Fruit fly (Drosophila melanogaster) whole organism, embryonic: ENCODE data around the gene AlaRS.

Experiments used
- Ada2b ChIP-seq: fragments of 200-800 bp; sonication (Bioruptor generic); IDR thresholded peaks from 2 replicates; pipeline ENCODE4 v1.3.6; 2022; ENCODE audit warnings: missing biosample characterization, missing genetic modification characterization
- CG10366 ChIP-seq: fragments of 200-800 bp; sonication (Bioruptor generic); IDR thresholded peaks from 2 replicates; pipeline ENCODE4 v1.3.6; 2022; ENCODE audit warnings: missing biosample characterization, missing genetic modification characterization
- CG10543 ChIP-seq: fragments of 200-800 bp; sonication (Bioruptor generic); optimal IDR thresholded peaks from 3 replicates; lab custom pipeline; 2017; ENCODE audit warnings: missing biosample characterization, mild to moderate bottlenecking, missing genetic modification characterization, moderate library complexity
- CG11093 ChIP-seq: fragments of 200-800 bp; sonication (Bioruptor generic); IDR thresholded peaks from 3 replicates; pipeline ENCODE4 v1.3.6; 2022; ENCODE audit warnings: missing biosample characterization, missing genetic modification characterization
- CG13287 ChIP-seq: fragments of 200-800 bp; sonication (Bioruptor generic); IDR thresholded peaks from 2 replicates; pipeline ENCODE4 v1.3.6; 2022; ENCODE audit warnings: missing biosample characterization, missing genetic modification characterization; ENCODE audit not compliant: partially characterized antibody
- CG1529 ChIP-seq: fragments of 200-800 bp; sonication (Bioruptor generic); optimal IDR thresholded peaks from 3 replicates; lab custom pipeline; 2018; ENCODE audit warnings: missing biosample characterization, missing genetic modification characterization
- CG16813 ChIP-seq: fragments of 200-800 bp; sonication (Bioruptor generic); IDR thresholded peaks from 3 replicates; pipeline ENCODE4 v1.3.6; 2022; ENCODE audit warnings: missing biosample characterization, missing genetic modification characterization; ENCODE audit not compliant: partially characterized antibody
- CG17186 ChIP-seq: fragments of 200-800 bp; sonication (Bioruptor generic); optimal IDR thresholded peaks from 3 replicates; lab custom pipeline; 2017; ENCODE audit warnings: missing biosample characterization, missing genetic modification reagents, missing genetic modification characterization
- CG17359 ChIP-seq: fragments of 200-800 bp; sonication (Bioruptor generic); optimal IDR thresholded peaks from 3 replicates; lab custom pipeline; 2018; ENCODE audit warnings: missing biosample characterization, mild to moderate bottlenecking, missing genetic modification characterization, moderate library complexity
- CG18011 ChIP-seq: fragments of 200-800 bp; sonication (Bioruptor generic); optimal IDR thresholded peaks from 2 replicates; lab custom pipeline; 2017; ENCODE audit warnings: missing biosample characterization, missing genetic modification characterization, mild to moderate bottlenecking, moderate library complexity, missing genotype
- CG31365 ChIP-seq: fragments of 200-800 bp; sonication (Bioruptor generic); optimal IDR thresholded peaks from 2 replicates; lab custom pipeline; 2018; ENCODE audit warnings: missing biosample characterization, mild to moderate bottlenecking, missing genetic modification characterization
- CG31441 ChIP-seq: fragments of 200-800 bp; sonication (Bioruptor generic); IDR thresholded peaks from 2 replicates; pipeline ENCODE4 v1.3.6; 2022; ENCODE audit warnings: missing biosample characterization, missing genetic modification characterization
- CG32772 ChIP-seq: fragments of 200-800 bp; sonication (Bioruptor generic); IDR thresholded peaks from 2 replicates; pipeline ENCODE4 v1.3.6; 2022; ENCODE audit warnings: missing biosample characterization, missing genetic modification characterization
- CG33557 ChIP-seq: fragments of 200-800 bp; sonication (Bioruptor generic); optimal IDR thresholded peaks from 2 replicates; lab custom pipeline; 2019; ENCODE audit warnings: missing biosample characterization, mild to moderate bottlenecking, missing genetic modification characterization, moderate library complexity
- CG3407 ChIP-seq: fragments of 200-800 bp; sonication (Bioruptor generic); optimal IDR thresholded peaks from 2 replicates; lab custom pipeline; 2018; ENCODE audit warnings: missing biosample characterization, mild to moderate bottlenecking, missing genetic modification characterization
- CG4328 ChIP-seq: fragments of 200-800 bp; sonication (Bioruptor generic); optimal IDR thresholded peaks from 3 replicates; lab custom pipeline; 2017; ENCODE audit warnings: missing biosample characterization, missing genetic modification reagents, missing genetic modification characterization
- CG6791 ChIP-seq: fragments of 200-800 bp; sonication (Bioruptor generic); IDR thresholded peaks from 3 replicates; pipeline ENCODE4 v1.3.6; 2022; ENCODE audit warnings: missing biosample characterization, missing genetic modification characterization; ENCODE audit not compliant: partially characterized antibody
- CG9437 ChIP-seq: fragments of 200-800 bp; sonication (Bioruptor generic); optimal IDR thresholded peaks from 2 replicates; lab custom pipeline; 2018; ENCODE audit warnings: missing biosample characterization, mild to moderate bottlenecking, missing genetic modification characterization
- CG9932 ChIP-seq: fragments of 200-800 bp; sonication (Bioruptor generic); IDR thresholded peaks from 2 replicates; pipeline ENCODE4 v1.3.6; 2022; ENCODE audit warnings: missing biosample characterization, missing genetic modification characterization
- Doc3 ChIP-seq: fragments of 200-800 bp; sonication (Bioruptor generic); IDR thresholded peaks from 3 replicates; pipeline ENCODE4 v1.3.6; 2022; ENCODE audit warnings: missing biosample characterization, missing genetic modification characterization; ENCODE audit not compliant: partially characterized antibody
- Drgx ChIP-seq: fragments of 200-800 bp; sonication (Bioruptor generic); IDR thresholded peaks from 2 replicates; pipeline ENCODE4 v1.3.6; 2022; ENCODE audit warnings: missing biosample characterization, missing genetic modification characterization
- Fer1 ChIP-seq: fragments of 200-800 bp; sonication (Bioruptor generic); optimal IDR thresholded peaks from 2 replicates; lab custom pipeline; 2017; ENCODE audit warnings: missing biosample characterization, mild to moderate bottlenecking, missing genetic modification characterization
- Lim3 ChIP-seq: fragments of 200-800 bp; sonication (Bioruptor generic); IDR thresholded peaks from 2 replicates; pipeline ENCODE4 v1.3.6; 2022; ENCODE audit warnings: missing biosample characterization, missing genetic modification characterization
- Nf-YC ChIP-seq: fragments of 200-800 bp; optimal IDR thresholded peaks from 3 replicates; lab custom pipeline; 2019; ENCODE audit warnings: missing biosample characterization, mild to moderate bottlenecking, missing genetic modification characterization, moderate library complexity
- NfI ChIP-seq: fragments of 200-800 bp; sonication (Bioruptor generic); optimal IDR thresholded peaks from 3 replicates; lab custom pipeline; 2018; ENCODE audit warnings: missing biosample characterization, mild to moderate bottlenecking, missing genetic modification characterization, moderate library complexity
- Ssrp ChIP-seq: fragments of 200-800 bp; sonication (Bioruptor generic); optimal IDR thresholded peaks from 2 replicates; lab custom pipeline; 2018; ENCODE audit warnings: missing biosample characterization, mild to moderate bottlenecking, missing genetic modification characterization, moderate library complexity
- ato ChIP-seq: fragments of 200-800 bp; sonication (Bioruptor generic); IDR thresholded peaks from 2 replicates; pipeline ENCODE4 v1.3.6; 2022; ENCODE audit warnings: missing biosample characterization, missing genetic modification characterization; ENCODE audit not compliant: partially characterized antibody
- bbx ChIP-seq: fragments of 200-800 bp; sonication (Bioruptor generic); IDR thresholded peaks from 2 replicates; pipeline ENCODE4 v1.3.6; 2022; ENCODE audit warnings: missing biosample characterization, missing genetic modification characterization; ENCODE audit not compliant: partially characterized antibody
- cad ChIP-seq: fragments of >200 bp; optimal IDR thresholded peaks from 2 replicates; lab custom pipeline; 2017; ENCODE audit warnings: missing biosample characterization, missing genetic modification characterization
- dpn ChIP-seq, 2 experiments: fragments of 200-800 bp; sonication (Bioruptor generic); optimal IDR thresholded peaks; 3 replicates each; lab custom pipeline; 2016; ENCODE audit warnings: missing biosample characterization in 2 of 2, missing genetic modification characterization in 2 of 2
- fu2 ChIP-seq: fragments of 200-800 bp; sonication (Bioruptor generic); optimal IDR thresholded peaks from 2 replicates; lab custom pipeline; 2016; ENCODE audit warnings: missing biosample characterization, missing genetic modification characterization
- grau ChIP-seq: fragments of 200-800 bp; optimal IDR thresholded peaks from 3 replicates; lab custom pipeline; 2019; ENCODE audit warnings: missing biosample characterization, mild to moderate bottlenecking, missing genetic modification characterization, moderate library complexity
- gro ChIP-seq: fragments of 200-800 bp; sonication (Bioruptor generic); optimal IDR thresholded peaks from 2 replicates; lab custom pipeline; 2016; ENCODE audit warnings: missing biosample characterization, missing genetic modification characterization
- ham ChIP-seq: fragments of 200-800 bp; sonication (Bioruptor generic); IDR thresholded peaks from 2 replicates; pipeline ENCODE4 v1.3.6; 2022; ENCODE audit warnings: missing biosample characterization, missing genetic modification characterization
- lab ChIP-seq: fragments of 200-800 bp; sonication (Bioruptor generic); optimal IDR thresholded peaks from 3 replicates; lab custom pipeline; 2017; ENCODE audit warnings: missing biosample characterization, missing genetic modification characterization, mild to moderate bottlenecking, moderate library complexity, missing genetic modification reagents
- nmo ChIP-seq: fragments of 200-800 bp; sonication (Bioruptor generic); optimal IDR thresholded peaks from 2 replicates; lab custom pipeline; 2018; ENCODE audit warnings: missing biosample characterization, mild to moderate bottlenecking, missing genetic modification characterization, moderate library complexity
- org-1 ChIP-seq: fragments of 200-800 bp; sonication (Bioruptor generic); optimal IDR thresholded peaks from 2 replicates; lab custom pipeline; 2017; ENCODE audit warnings: missing biosample characterization, missing genetic modification characterization
- pb ChIP-seq: fragments of 200-800 bp; sonication (Bioruptor generic); optimal IDR thresholded peaks from 3 replicates; lab custom pipeline; 2016; ENCODE audit warnings: missing biosample characterization, missing genetic modification characterization
- prd ChIP-seq, 3 experiments: fragments of >200 bp in 2 of 3; fragments of 200-800 bp in 1 of 3; sonication (Bioruptor generic) in 1 of 3; optimal IDR thresholded peaks in 2 of 3; IDR thresholded peaks in 1 of 3; 2 replicates in 2 of 3; 3 replicates in 1 of 3; pipeline versions ENCODE4 v1.3.6 to Lab custom; 2017 to 2022; ENCODE audit warnings: missing biosample characterization in 1 of 3, missing genetic modification characterization in 1 of 3
- row ChIP-seq: fragments of 200-800 bp; sonication (Bioruptor generic); IDR thresholded peaks from 3 replicates; pipeline ENCODE4 v1.3.6; 2022; ENCODE audit warnings: missing biosample characterization, missing genetic modification characterization
- sens ChIP-seq: fragments of 200-800 bp; sonication (Bioruptor generic); peaks from one replicate; lab custom pipeline; 2016; ENCODE audit warnings: missing biosample characterization, missing genetic modification characterization
- slou ChIP-seq: fragments of 200-800 bp; sonication (Bioruptor generic); optimal IDR thresholded peaks from 3 replicates; lab custom pipeline; 2016; ENCODE audit warnings: missing biosample characterization, missing genetic modification characterization
- sna ChIP-seq: fragments of 200-800 bp; sonication (Bioruptor generic); IDR thresholded peaks from 2 replicates; pipeline ENCODE4 v1.3.6; 2022; ENCODE audit warnings: missing biosample characterization, missing genetic modification characterization; ENCODE audit not compliant: partially characterized antibody
- so ChIP-seq: fragments of 200-800 bp; sonication (Bioruptor generic); IDR thresholded peaks from 3 replicates; pipeline ENCODE4 v1.3.6; 2022; ENCODE audit warnings: missing biosample characterization, missing genetic modification characterization
- sr ChIP-seq: fragments of 200-800 bp; sonication (Bioruptor generic); IDR thresholded peaks from 3 replicates; pipeline ENCODE4 v1.3.6; 2022; ENCODE audit warnings: missing biosample characterization, missing genetic modification characterization
- tgo ChIP-seq: fragments of 200-800 bp; sonication (Bioruptor generic); IDR thresholded peaks from 3 replicates; pipeline ENCODE4 v1.3.6; 2022; ENCODE audit warnings: missing biosample characterization, missing genetic modification characterization
- vvl ChIP-seq: fragments of 200-800 bp; sonication (Bioruptor generic); IDR thresholded peaks from 2 replicates; pipeline ENCODE4 v1.3.6; 2022; ENCODE audit warnings: missing biosample characterization, missing genetic modification characterization
- zfh2 ChIP-seq: fragments of 200-800 bp; sonication (Bioruptor generic); optimal IDR thresholded peaks from 2 replicates; lab custom pipeline; 2016; ENCODE audit warnings: missing biosample characterization, missing genetic modification characterization

Gene AlaRS

dm6 chr2L:8365701-8366643, 15.6 kb downstream of the AlaRS start, which contains the start of gene Pp2A-29B (continued):
- TF ChIP-seq CG10366 (GFP tag; lab: Robert Waterston, UW) (no peak), vvl (GFP tag; lab: Robert Waterston, UW) (0 out of 2 replicates have a peak, but pooled peaks have one; percentile 11), fu2 (no peak), CG31365 (no peak), lab (GFP tag; lab: Kevin White, UChicago) (peak; percentile 15), tgo (GFP tag; lab: Robert Waterston, UW) (no peak), CG17186 (GFP tag; lab: Kevin White, UChicago) (peak; percentile 74), CG10543 (GFP tag; lab: Kevin White, UChicago) (peak; percentile 52), prd (optimal IDR thresholded peaks at IDR 0.05; lab: Kevin White, UChicago) (no peak), prd (GFP tag; IDR thresholded peaks at IDR 0.05; lab: Robert Waterston, UW) (peak; percentile 24; the same call in 1 of the 3 replicates), Ada2b (GFP tag; lab: Robert Waterston, UW) (no peak), CG9932 (GFP tag; lab: Robert Waterston, UW) (peak; percentile 65), CG3407 (no peak), CG31441 (GFP tag; lab: Robert Waterston, UW) (peak; percentile 73; the same call in 1 of the 2 replicates), CG6791 (GFP tag; lab: Robert Waterston, UW) (peak; percentile 98), CG13287 (GFP tag; lab: Robert Waterston, UW) (peak; percentile 99), zfh2 (GFP tag; lab: Kevin White, UChicago) (peak; percentile 29), CG16813 (GFP tag; lab: Robert Waterston, UW) (peak; percentile 100), row (GFP tag; lab: Robert Waterston, UW) (peak; percentile 85), CG18011 (GFP tag; lab: Kevin White, UChicago) (peak; percentile 97), slou (peak; percentile 59), Lim3 (GFP tag; lab: Robert Waterston, UW) (no peak), so (GFP tag; lab: Robert Waterston, UW) (no peak), CG11093 (no peak), sens (GFP tag; lab: Kevin White, UChicago) (peak; percentile 37), dpn (GFP tag; optimal IDR thresholded peaks at IDR 0.05; lab: Kevin White, UChicago) (peak in 1 of 2 experiments; percentile 17), cad (no peak), Doc3 (GFP tag; lab: Robert Waterston, UW) (peak; percentile 99), CG4328 (GFP tag; lab: Kevin White, UChicago) (peak; percentile 7), CG32772 (GFP tag; lab: Robert Waterston, UW) (no peak), Nf-YC (tag; lab: Kevin White, UChicago) (peak; percentile 57), ham (GFP tag; lab: Robert Waterston, UW) (no peak), Drgx (GFP tag; lab: Robert Waterston, UW) (no peak), pb (GFP tag; lab: Kevin White, UChicago) (no peak), Fer1 (GFP tag; lab: Kevin White, UChicago) (no peak), CG33557 (GFP tag; lab: Kevin White, UChicago) (peak; percentile 23), Ssrp (tag; lab: Kevin White, UChicago) (no peak), CG1529 (no peak), gro (no peak), CG9437 (GFP tag; lab: Kevin White, UChicago) (peak; percentile 35), ato (GFP tag; lab: Robert Waterston, UW) (peak; percentile 95), NfI (GFP tag; lab: Kevin White, UChicago) (peak; percentile 15), bbx (GFP tag; lab: Robert Waterston, UW) (peak; percentile 98), org-1 (GFP tag; lab: Kevin White, UChicago) (no peak), sr (GFP tag; lab: Robert Waterston, UW) (no peak), CG17359 (tag; lab: Kevin White, UChicago) (peak; percentile 28), nmo (peak; percentile 78), sna (GFP tag; lab: Robert Waterston, UW) (peak; percentile 99), grau (peak; percentile 45)
